Fruit fly (Drosophila melanogaster) Kc167 (cell line): ENCODE data around the gene CG15443.

Experiments
- h ChIP-seq: fragments of >200 bp; optimal IDR thresholded peaks from 3 replicates; lab custom pipeline; 2018; ENCODE audit warnings: missing external identifiers
- insv ChIP-seq: fragments of >200 bp; optimal IDR thresholded peaks from 3 replicates; lab custom pipeline; 2018; ENCODE audit warnings: missing external identifiers

- TF ChIP-seq h (lab: Kevin White, UChicago) (no peak), insv (no peak)
These were observed 22.1 kb downstream of the CG15443 start, which contains the start of gene CG15431 for dm6 chr2L:4440881-4441737.
